Fruit fly (Drosophila melanogaster) whole organism, embryonic: ENCODE measurements around the gene CG6398.

Source experiments
- Adf1 ChIP-seq: fragments of 200-800 bp; sonication (Bioruptor generic); IDR thresholded peaks from 2 replicates; pipeline ENCODE4 v1.3.6; 2022; ENCODE audit warnings: missing biosample characterization, missing genetic modification characterization
- CG10543 ChIP-seq: fragments of 200-800 bp; sonication (Bioruptor generic); optimal IDR thresholded peaks from 3 replicates; lab custom pipeline; 2017; ENCODE audit warnings: missing biosample characterization, mild to moderate bottlenecking, missing genetic modification characterization, moderate library complexity
- CG11560 ChIP-seq: fragments of 200-800 bp; sonication (Bioruptor generic); IDR thresholded peaks from 3 replicates; pipeline ENCODE4 v1.3.6; 2022; ENCODE audit warnings: missing biosample characterization, missing genetic modification characterization
- CG13296 ChIP-seq: fragments of 200-800 bp; sonication (Bioruptor generic); optimal IDR thresholded peaks from 3 replicates; lab custom pipeline; 2018; ENCODE audit warnings: missing biosample characterization, mild to moderate bottlenecking, missing genetic modification characterization
- CG13894 ChIP-seq: fragments of 200-800 bp; sonication (Bioruptor generic); optimal IDR thresholded peaks from 3 replicates; lab custom pipeline; 2018; ENCODE audit warnings: missing biosample characterization, mild to moderate bottlenecking, missing genetic modification characterization, moderate library complexity
- CG14710 ChIP-seq: fragments of 200-800 bp; sonication (Bioruptor generic); optimal IDR thresholded peaks from 3 replicates; lab custom pipeline; 2019; ENCODE audit warnings: missing biosample characterization, mild to moderate bottlenecking, missing genetic modification characterization, moderate library complexity
- CG14860 ChIP-seq: fragments of 200-800 bp; sonication (Bioruptor generic); IDR thresholded peaks from 3 replicates; pipeline ENCODE4 v1.3.6; 2022; ENCODE audit warnings: missing biosample characterization, missing genetic modification characterization; ENCODE audit not compliant: partially characterized antibody
- CG15514 ChIP-seq: fragments of 200-800 bp; sonication (Bioruptor generic); optimal IDR thresholded peaks from 3 replicates; lab custom pipeline; 2017; ENCODE audit warnings: missing biosample characterization, missing genetic modification characterization, mild to moderate bottlenecking, moderate library complexity, missing genetic modification reagents
- CG17568 ChIP-seq: fragments of 200-800 bp; sonication (Bioruptor generic); optimal IDR thresholded peaks from 2 replicates; lab custom pipeline; 2018; ENCODE audit warnings: missing biosample characterization, mild to moderate bottlenecking, missing genetic modification characterization, moderate library complexity
- CG18599 ChIP-seq: fragments of 200-800 bp; sonication (Bioruptor generic); optimal IDR thresholded peaks from 3 replicates; lab custom pipeline; 2017; ENCODE audit warnings: missing biosample characterization, missing genetic modification characterization, mild to moderate bottlenecking, moderate library complexity, missing genetic modification reagents
- CG2120 ChIP-seq: fragments of 200-800 bp; sonication (Bioruptor generic); optimal IDR thresholded peaks from 3 replicates; lab custom pipeline; 2016; ENCODE audit warnings: missing biosample characterization, missing genetic modification characterization
- CG2199 ChIP-seq: fragments of 200-800 bp; sonication (Bioruptor generic); IDR thresholded peaks from 3 replicates; pipeline ENCODE4 v1.3.6; 2022; ENCODE audit warnings: missing biosample characterization, missing genetic modification characterization
- CG34224 ChIP-seq: fragments of 200-800 bp; sonication (Bioruptor generic); IDR thresholded peaks from 3 replicates; pipeline ENCODE4 v1.3.6; 2022; ENCODE audit warnings: missing biosample characterization, missing genetic modification characterization; ENCODE audit not compliant: partially characterized antibody
- CG4360 ChIP-seq: fragments of 200-800 bp; sonication (Bioruptor generic); IDR thresholded peaks from 2 replicates; pipeline ENCODE4 v1.3.6; 2022; ENCODE audit warnings: missing biosample characterization, missing genetic modification characterization
- Hand ChIP-seq: fragments of 200-800 bp; sonication (Bioruptor generic); optimal IDR thresholded peaks from 2 replicates; lab custom pipeline; 2017; ENCODE audit warnings: mild to moderate bottlenecking, missing biosample characterization, missing genetic modification reagents, missing genetic modification characterization
- HmgZ ChIP-seq: fragments of 200-800 bp; sonication (Bioruptor generic); optimal IDR thresholded peaks from 2 replicates; lab custom pipeline; 2018; ENCODE audit warnings: missing biosample characterization, mild to moderate bottlenecking, missing genetic modification characterization
- Jarid2 ChIP-seq: fragments of 200-800 bp; sonication (Bioruptor generic); optimal IDR thresholded peaks from 3 replicates; lab custom pipeline; 2017; ENCODE audit warnings: mild to moderate bottlenecking, missing biosample characterization, missing genetic modification reagents, missing genetic modification characterization
- Mad ChIP-seq: fragments of 200-800 bp; sonication (Bioruptor generic); optimal IDR thresholded peaks from 2 replicates; lab custom pipeline; 2016; ENCODE audit warnings: missing biosample characterization, missing genetic modification characterization
- Med ChIP-seq: fragments of 200-800 bp; sonication (Bioruptor generic); peaks from one replicate; lab custom pipeline; 2016; ENCODE audit warnings: missing biosample characterization, missing genetic modification characterization, mild to moderate bottlenecking, inconsistent platforms, moderate library complexity
- PHDP ChIP-seq: fragments of 200-800 bp; sonication (Bioruptor generic); optimal IDR thresholded peaks from 3 replicates; lab custom pipeline; 2018; ENCODE audit warnings: missing biosample characterization, mild to moderate bottlenecking, missing genetic modification characterization, moderate library complexity
- Poxn ChIP-seq: fragments of 200-800 bp; sonication (Bioruptor generic); IDR thresholded peaks from 2 replicates; pipeline ENCODE4 v1.3.6; 2022; ENCODE audit warnings: missing biosample characterization, missing genetic modification characterization
- Stat92E ChIP-seq, 3 experiments: fragments of >200 bp in 2 of 3; fragments of 200-800 bp in 1 of 3; sonication (Bioruptor generic) in 1 of 3; optimal IDR thresholded peaks; 2 replicates each; lab custom pipeline; 2017 to 2019; ENCODE audit warnings: missing biosample characterization in 3 of 3, missing genetic modification characterization in 3 of 3, mild to moderate bottlenecking in 1 of 3, moderate library complexity in 1 of 3
- Trl ChIP-seq, 3 experiments: fragments of >200 bp in 2 of 3; fragments of 200-800 bp in 1 of 3; sonication (Bioruptor generic) in 1 of 3; optimal IDR thresholded peaks; 2 replicates in 1 of 3; 3 replicates in 2 of 3; lab custom pipeline; 2016 to 2017; ENCODE audit warnings: missing biosample characterization in 1 of 3, missing genetic modification characterization in 1 of 3
- ash1 ChIP-seq: fragments of 200-800 bp; sonication (Bioruptor generic); optimal IDR thresholded peaks from 2 replicates; lab custom pipeline; 2018; ENCODE audit warnings: missing biosample characterization, mild to moderate bottlenecking, missing genetic modification characterization
- bbx ChIP-seq: fragments of 200-800 bp; sonication (Bioruptor generic); IDR thresholded peaks from 2 replicates; pipeline ENCODE4 v1.3.6; 2022; ENCODE audit warnings: missing biosample characterization, missing genetic modification characterization; ENCODE audit not compliant: partially characterized antibody
- cg ChIP-seq: fragments of 200-800 bp; sonication (Bioruptor generic); optimal IDR thresholded peaks from 3 replicates; lab custom pipeline; 2019; ENCODE audit warnings: missing biosample characterization, mild to moderate bottlenecking, missing genetic modification characterization, moderate library complexity
- chinmo ChIP-seq: fragments of 200-800 bp; sonication (Bioruptor generic); IDR thresholded peaks from 4 replicates; pipeline ENCODE4 v1.3.6; 2022; ENCODE audit warnings: missing biosample characterization, missing genetic modification characterization; ENCODE audit not compliant: partially characterized antibody
- ci ChIP-seq: fragments of 200-800 bp; sonication (Bioruptor generic); IDR thresholded peaks from 3 replicates; pipeline ENCODE4 v1.3.6; 2022; ENCODE audit warnings: missing biosample characterization, missing genetic modification characterization
- crol ChIP-seq: fragments of 200-800 bp; sonication (Bioruptor generic); IDR thresholded peaks from 2 replicates; pipeline ENCODE4 v1.3.6; 2022; ENCODE audit warnings: missing biosample characterization, missing genetic modification characterization
- ems ChIP-seq: fragments of 200-800 bp; sonication (Bioruptor generic); optimal IDR thresholded peaks from 3 replicates; lab custom pipeline; 2016; ENCODE audit warnings: missing biosample characterization, missing genetic modification characterization
- fd96Cb ChIP-seq: fragments of 200-800 bp; sonication (Bioruptor generic); optimal IDR thresholded peaks from 2 replicates; lab custom pipeline; 2018; ENCODE audit warnings: missing biosample characterization, mild to moderate bottlenecking, missing genetic modification characterization, moderate library complexity
- gce ChIP-seq: fragments of 200-800 bp; sonication (Bioruptor generic); IDR thresholded peaks from 3 replicates; pipeline ENCODE4 v1.3.6; 2022; ENCODE audit warnings: missing biosample characterization, missing genetic modification characterization
- gt ChIP-seq: fragments of 200-800 bp; sonication (Bioruptor generic); IDR thresholded peaks from 2 replicates; pipeline ENCODE4 v1.3.6; 2022; ENCODE audit warnings: missing biosample characterization, missing genetic modification characterization
- her ChIP-seq: fragments of 200-800 bp; sonication (Bioruptor generic); optimal IDR thresholded peaks from 2 replicates; lab custom pipeline; 2016; ENCODE audit warnings: missing biosample characterization, missing genetic modification characterization
- kni ChIP-seq: fragments of 200-800 bp; sonication (Bioruptor generic); optimal IDR thresholded peaks from 3 replicates; lab custom pipeline; 2017; ENCODE audit warnings: mild to moderate bottlenecking, missing biosample characterization, missing genetic modification reagents, missing genetic modification characterization
- nom ChIP-seq: fragments of 200-800 bp; sonication (Bioruptor generic); optimal IDR thresholded peaks from 2 replicates; lab custom pipeline; 2017; ENCODE audit warnings: missing biosample characterization, missing genetic modification characterization, mild to moderate bottlenecking, moderate library complexity, missing genetic modification reagents
- pb ChIP-seq: fragments of 200-800 bp; sonication (Bioruptor generic); optimal IDR thresholded peaks from 3 replicates; lab custom pipeline; 2016; ENCODE audit warnings: missing biosample characterization, missing genetic modification characterization
- pros ChIP-seq: fragments of 200-800 bp; sonication (Bioruptor generic); optimal IDR thresholded peaks from 3 replicates; lab custom pipeline; 2019; ENCODE audit warnings: missing biosample characterization, mild to moderate bottlenecking, missing genetic modification characterization, moderate library complexity
- sc ChIP-seq, 3 experiments: fragments of >200 bp in 2 of 3; fragments of 200-800 bp in 1 of 3; sonication (Bioruptor generic) in 1 of 3; optimal IDR thresholded peaks; 2 replicates in 2 of 3; 3 replicates in 1 of 3; lab custom pipeline; 2017; ENCODE audit warnings: mild to moderate bottlenecking in 1 of 3, missing biosample characterization in 1 of 3, missing genetic modification characterization in 1 of 3, missing genetic modification reagents in 1 of 3
- sd ChIP-seq: fragments of 200-800 bp; sonication (Bioruptor generic); optimal IDR thresholded peaks from 3 replicates; lab custom pipeline; 2018; ENCODE audit warnings: missing biosample characterization, mild to moderate bottlenecking, missing genetic modification characterization, moderate library complexity
- sens ChIP-seq: fragments of 200-800 bp; sonication (Bioruptor generic); peaks from one replicate; lab custom pipeline; 2016; ENCODE audit warnings: missing biosample characterization, missing genetic modification characterization
- sqz ChIP-seq: fragments of 200-800 bp; sonication (Bioruptor generic); optimal IDR thresholded peaks from 3 replicates; lab custom pipeline; 2018; ENCODE audit warnings: missing biosample characterization, mild to moderate bottlenecking, missing genetic modification characterization
- unc-4 ChIP-seq: fragments of 200-800 bp; sonication (Bioruptor generic); IDR thresholded peaks from 2 replicates; pipeline ENCODE4 v1.3.6; 2022; ENCODE audit warnings: missing biosample characterization, missing genetic modification characterization; ENCODE audit not compliant: partially characterized antibody
- z ChIP-seq: fragments of 200-800 bp; sonication (Bioruptor generic); IDR thresholded peaks from 3 replicates; pipeline ENCODE4 v1.3.6; 2022; ENCODE audit warnings: missing biosample characterization, missing genetic modification characterization

CG6398 gene

dm6 chrX:17830644-17831043, at the start of gene CG6398:
CG6398 (plus strand) TSS chrX:17830828.
- TF ChIP-seq chinmo, result peak; percentile 95
- no peak for TF ChIP-seq CG13296 (GFP tag; lab: Kevin White, UChicago)
- TF ChIP-seq CG14710 (tag; lab: Kevin White, UChicago), result no peak
- peak; percentile 25 for TF ChIP-seq nom
- peak; percentile 18 for TF ChIP-seq kni (GFP tag; lab: Kevin White, UChicago)
- no peak for TF ChIP-seq Poxn
- TF ChIP-seq PHDP (tag; lab: Kevin White, UChicago), result no peak
- no peak for TF ChIP-seq CG14860
- TF ChIP-seq Med (GFP tag; lab: Kevin White, UChicago), result peak; percentile 75
- TF ChIP-seq z, result peak; percentile 92
- peak; percentile 65 for TF ChIP-seq Adf1 (GFP tag; lab: Robert Waterston, UW)
- 0 out of 2 replicates have a peak, but pooled peaks have one; percentile 19 for TF ChIP-seq bbx
- peak; percentile 75 for TF ChIP-seq cg (GFP tag; lab: Kevin White, UChicago)
- no peak for TF ChIP-seq gt
- no peak for TF ChIP-seq Mad (GFP tag; lab: Kevin White, UChicago)
- TF ChIP-seq CG17568 (GFP tag; lab: Kevin White, UChicago), result no peak
- TF ChIP-seq CG13894 (tag; lab: Kevin White, UChicago), result peak; percentile 27
- 0 out of 3 replicates have a peak, but pooled peaks have one; percentile 15 for TF ChIP-seq gce (GFP tag; lab: Robert Waterston, UW)
- no peak for TF ChIP-seq fd96Cb
- peak in 1 of 2 experiments; percentile 28 for TF ChIP-seq Trl (optimal IDR thresholded peaks at IDR 0.05; lab: Kevin White, UChicago)
- no peak for TF ChIP-seq Trl (GFP tag; optimal IDR thresholded peaks at IDR 0.05; lab: Kevin White, UChicago)
- TF ChIP-seq ems (GFP tag; lab: Kevin White, UChicago), result no peak
- TF ChIP-seq CG10543 (GFP tag; lab: Kevin White, UChicago), result peak; percentile 28
- TF ChIP-seq pros, result peak; percentile 71
- TF ChIP-seq pb (GFP tag; lab: Kevin White, UChicago), result no peak
- 0 out of 2 replicates have a peak, but pooled peaks have one; percentile 23 for TF ChIP-seq unc-4 (GFP tag; lab: Robert Waterston, UW)
- peak; percentile 11 for TF ChIP-seq ash1 (GFP tag; lab: Kevin White, UChicago)
- TF ChIP-seq sens (GFP tag; lab: Kevin White, UChicago), result peak; percentile 10
- TF ChIP-seq CG2199 (GFP tag; lab: Robert Waterston, UW), result 0 out of 3 replicates have a peak, but pooled peaks have one; percentile 24
- no peak for TF ChIP-seq Hand (GFP tag; lab: Kevin White, UChicago)
- no peak for TF ChIP-seq CG2120 (GFP tag; lab: Kevin White, UChicago)
- peak; percentile 8 for TF ChIP-seq CG15514 (GFP tag; lab: Kevin White, UChicago)
- TF ChIP-seq sc (optimal IDR thresholded peaks at IDR 0.05; lab: Kevin White, UChicago), result no peak
- TF ChIP-seq sc (GFP tag; optimal IDR thresholded peaks at IDR 0.05; lab: Kevin White, UChicago), result no peak
- TF ChIP-seq HmgZ (tag; lab: Kevin White, UChicago), result peak; percentile 12
- TF ChIP-seq crol (GFP tag; lab: Robert Waterston, UW), result peak; percentile 80
- no peak for TF ChIP-seq CG18599
- TF ChIP-seq Jarid2 (GFP tag; lab: Kevin White, UChicago), result peak; percentile 62
- TF ChIP-seq sd, result peak; percentile 48
- TF ChIP-seq CG34224 (GFP tag; lab: Robert Waterston, UW), result peak; percentile 19; the same call in 1 of the 3 replicates
- TF ChIP-seq Stat92E (GFP tag; optimal IDR thresholded peaks at IDR 0.05; lab: Kevin White, UChicago), result peak in 1 of 3 experiments; percentile 13
- TF ChIP-seq CG4360 (GFP tag; lab: Robert Waterston, UW), result peak; percentile 51
- TF ChIP-seq sqz, result peak; percentile 21
- TF ChIP-seq her (GFP tag; lab: Kevin White, UChicago), result no peak
- TF ChIP-seq CG11560 (tag; lab: Robert Waterston, UW), result no peak
- peak; percentile 36; the same call in 1 of the 3 replicates for TF ChIP-seq ci (GFP tag; lab: Robert Waterston, UW)
- TF ChIP-seq, all 482 proteins: peak for 27
